Fruit fly (Drosophila melanogaster) whole organism, embryonic: ENCODE data around the gene dpr10.
A peak's percentile ranks its signal among the peaks of the same experiment; 100 is the strongest.

ENCODE experiments used
- Bgb ChIP-seq: fragments of 200-800 bp; sonication (Bioruptor generic); IDR thresholded peaks from 2 replicates; pipeline ENCODE4 v1.3.6; 2022; ENCODE audit warnings: missing biosample characterization, missing genetic modification characterization; ENCODE audit not compliant: partially characterized antibody
- CG10321 ChIP-seq: fragments of 200-800 bp; sonication (Bioruptor generic); IDR thresholded peaks from 2 replicates; pipeline ENCODE4 v1.3.6; 2022; ENCODE audit warnings: missing biosample characterization, missing genetic modification characterization
- CG10959 ChIP-seq: fragments of 200-800 bp; sonication (Bioruptor generic); IDR thresholded peaks from 2 replicates; pipeline ENCODE4 v1.3.6; 2022; ENCODE audit warnings: missing biosample characterization, missing genetic modification characterization
- CG11085 ChIP-seq: fragments of 200-800 bp; sonication (Bioruptor generic); IDR thresholded peaks from 2 replicates; pipeline ENCODE4 v1.3.6; 2022; ENCODE audit warnings: missing biosample characterization, missing genetic modification characterization
- CG11504 ChIP-seq: fragments of 200-800 bp; sonication (Bioruptor generic); optimal IDR thresholded peaks from 3 replicates; lab custom pipeline; 2019; ENCODE audit warnings: missing biosample characterization, mild to moderate bottlenecking, missing genetic modification characterization, moderate library complexity
- CG12071 ChIP-seq: fragments of 200-800 bp; sonication (Bioruptor generic); optimal IDR thresholded peaks from 3 replicates; lab custom pipeline; 2018; ENCODE audit warnings: missing biosample characterization, mild to moderate bottlenecking, missing genetic modification characterization
- CG13624 ChIP-seq: fragments of 200-800 bp; sonication (Bioruptor generic); optimal IDR thresholded peaks from 2 replicates; lab custom pipeline; 2016; ENCODE audit warnings: missing biosample characterization, missing genetic modification characterization
- CG31441 ChIP-seq: fragments of 200-800 bp; sonication (Bioruptor generic); IDR thresholded peaks from 2 replicates; pipeline ENCODE4 v1.3.6; 2022; ENCODE audit warnings: missing biosample characterization, missing genetic modification characterization
- CG32772 ChIP-seq: fragments of 200-800 bp; sonication (Bioruptor generic); IDR thresholded peaks from 2 replicates; pipeline ENCODE4 v1.3.6; 2022; ENCODE audit warnings: missing biosample characterization, missing genetic modification characterization
- CG33213 ChIP-seq: fragments of 200-800 bp; sonication (Bioruptor generic); optimal IDR thresholded peaks from 3 replicates; lab custom pipeline; 2016; ENCODE audit warnings: missing biosample characterization, missing genetic modification characterization
- CG3407 ChIP-seq: fragments of 200-800 bp; sonication (Bioruptor generic); optimal IDR thresholded peaks from 2 replicates; lab custom pipeline; 2018; ENCODE audit warnings: missing biosample characterization, mild to moderate bottlenecking, missing genetic modification characterization
- CG6689 ChIP-seq: fragments of 200-800 bp; sonication (Bioruptor generic); IDR thresholded peaks from 2 replicates; pipeline ENCODE4 v1.3.6; 2022; ENCODE audit warnings: missing biosample characterization, missing genetic modification characterization
- CG6765 ChIP-seq: fragments of 200-800 bp; sonication (Bioruptor generic); optimal IDR thresholded peaks from 3 replicates; lab custom pipeline; 2017; ENCODE audit warnings: missing biosample characterization, mild to moderate bottlenecking, missing genetic modification characterization
- CG7786 ChIP-seq: fragments of 200-800 bp; sonication (Bioruptor generic); optimal IDR thresholded peaks from 2 replicates; lab custom pipeline; 2016; ENCODE audit warnings: missing biosample characterization, missing genetic modification characterization
- CG7987 ChIP-seq: fragments of 200-800 bp; sonication (Bioruptor generic); optimal IDR thresholded peaks from 2 replicates; lab custom pipeline; 2018; ENCODE audit warnings: missing biosample characterization, mild to moderate bottlenecking, missing genetic modification characterization, moderate library complexity
- Ets65A ChIP-seq: fragments of 200-800 bp; sonication (Bioruptor generic); peaks from one replicate; lab custom pipeline; 2016; ENCODE audit warnings: missing biosample characterization, missing genetic modification characterization
- Hey ChIP-seq: fragments of 200-800 bp; sonication (Bioruptor generic); optimal IDR thresholded peaks from 3 replicates; lab custom pipeline; 2018; ENCODE audit warnings: missing biosample characterization, mild to moderate bottlenecking, missing genetic modification characterization
- Hmx ChIP-seq: fragments of 200-800 bp; sonication (Bioruptor generic); optimal IDR thresholded peaks from 2 replicates; lab custom pipeline; 2016; ENCODE audit warnings: missing biosample characterization, missing genetic modification characterization
- Nf-YB ChIP-seq: fragments of 200-800 bp; sonication (Bioruptor generic); optimal IDR thresholded peaks from 3 replicates; lab custom pipeline; 2019; ENCODE audit warnings: missing biosample characterization, mild to moderate bottlenecking, missing genetic modification characterization, moderate library complexity
- Nf-YC ChIP-seq: fragments of 200-800 bp; optimal IDR thresholded peaks from 3 replicates; lab custom pipeline; 2019; ENCODE audit warnings: missing biosample characterization, mild to moderate bottlenecking, missing genetic modification characterization, moderate library complexity
- Stat92E ChIP-seq, 3 experiments: fragments of >200 bp in 2 of 3; fragments of 200-800 bp in 1 of 3; sonication (Bioruptor generic) in 1 of 3; optimal IDR thresholded peaks; 2 replicates each; lab custom pipeline; 2017 to 2019; ENCODE audit warnings: missing biosample characterization in 3 of 3, missing genetic modification characterization in 3 of 3, mild to moderate bottlenecking in 1 of 3, moderate library complexity in 1 of 3
- Trl ChIP-seq, 3 experiments: fragments of >200 bp in 2 of 3; fragments of 200-800 bp in 1 of 3; sonication (Bioruptor generic) in 1 of 3; optimal IDR thresholded peaks; 2 replicates in 1 of 3; 3 replicates in 2 of 3; lab custom pipeline; 2016 to 2017; ENCODE audit warnings: missing biosample characterization in 1 of 3, missing genetic modification characterization in 1 of 3
- chinmo ChIP-seq: fragments of 200-800 bp; sonication (Bioruptor generic); IDR thresholded peaks from 4 replicates; pipeline ENCODE4 v1.3.6; 2022; ENCODE audit warnings: missing biosample characterization, missing genetic modification characterization; ENCODE audit not compliant: partially characterized antibody
- crol ChIP-seq: fragments of 200-800 bp; sonication (Bioruptor generic); IDR thresholded peaks from 2 replicates; pipeline ENCODE4 v1.3.6; 2022; ENCODE audit warnings: missing biosample characterization, missing genetic modification characterization
- ewg ChIP-seq: fragments of 200-800 bp; sonication (Bioruptor generic); optimal IDR thresholded peaks from 3 replicates; lab custom pipeline; 2017; ENCODE audit warnings: mild to moderate bottlenecking, missing biosample characterization, missing genetic modification reagents, missing genetic modification characterization
- fru ChIP-seq: fragments of >200 bp; optimal IDR thresholded peaks from 2 replicates; lab custom pipeline; 2017
- gsb-n ChIP-seq: fragments of 200-800 bp; sonication (Bioruptor generic); optimal IDR thresholded peaks from 3 replicates; lab custom pipeline; 2018; ENCODE audit warnings: missing biosample characterization, mild to moderate bottlenecking, missing genetic modification characterization
- lov ChIP-seq, 2 experiments: fragments of 200-800 bp in 1 of 2; fragments of >200 bp in 1 of 2; sonication (Bioruptor generic) in 1 of 2; IDR thresholded peaks in 1 of 2; optimal IDR thresholded peaks in 1 of 2; 2 replicates in 1 of 2; 3 replicates in 1 of 2; pipeline versions ENCODE4 v1.3.6 to Lab custom; 2017 to 2022; ENCODE audit warnings: missing biosample characterization in 1 of 2, missing genetic modification characterization in 1 of 2
- nom ChIP-seq: fragments of 200-800 bp; sonication (Bioruptor generic); optimal IDR thresholded peaks from 2 replicates; lab custom pipeline; 2017; ENCODE audit warnings: missing biosample characterization, missing genetic modification characterization, mild to moderate bottlenecking, moderate library complexity, missing genetic modification reagents
- org-1 ChIP-seq: fragments of 200-800 bp; sonication (Bioruptor generic); optimal IDR thresholded peaks from 2 replicates; lab custom pipeline; 2017; ENCODE audit warnings: missing biosample characterization, missing genetic modification characterization
- phol ChIP-seq: fragments of 200-800 bp; sonication (Bioruptor generic); optimal IDR thresholded peaks from 3 replicates; lab custom pipeline; 2018; ENCODE audit warnings: missing biosample characterization, mild to moderate bottlenecking, missing genetic modification characterization, moderate library complexity
- pzg ChIP-seq: fragments of 200-800 bp; sonication (Bioruptor generic); optimal IDR thresholded peaks from 3 replicates; lab custom pipeline; 2018; ENCODE audit warnings: missing biosample characterization, mild to moderate bottlenecking, missing genetic modification characterization, moderate library complexity
- row ChIP-seq: fragments of 200-800 bp; sonication (Bioruptor generic); IDR thresholded peaks from 3 replicates; pipeline ENCODE4 v1.3.6; 2022; ENCODE audit warnings: missing biosample characterization, missing genetic modification characterization
- sd ChIP-seq: fragments of 200-800 bp; sonication (Bioruptor generic); optimal IDR thresholded peaks from 3 replicates; lab custom pipeline; 2018; ENCODE audit warnings: missing biosample characterization, mild to moderate bottlenecking, missing genetic modification characterization, moderate library complexity
- sna ChIP-seq: fragments of 200-800 bp; sonication (Bioruptor generic); IDR thresholded peaks from 2 replicates; pipeline ENCODE4 v1.3.6; 2022; ENCODE audit warnings: missing biosample characterization, missing genetic modification characterization; ENCODE audit not compliant: partially characterized antibody
- sqz ChIP-seq: fragments of 200-800 bp; sonication (Bioruptor generic); optimal IDR thresholded peaks from 3 replicates; lab custom pipeline; 2018; ENCODE audit warnings: missing biosample characterization, mild to moderate bottlenecking, missing genetic modification characterization
- unc-4 ChIP-seq: fragments of 200-800 bp; sonication (Bioruptor generic); IDR thresholded peaks from 2 replicates; pipeline ENCODE4 v1.3.6; 2022; ENCODE audit warnings: missing biosample characterization, missing genetic modification characterization; ENCODE audit not compliant: partially characterized antibody
- vvl ChIP-seq: fragments of 200-800 bp; sonication (Bioruptor generic); IDR thresholded peaks from 2 replicates; pipeline ENCODE4 v1.3.6; 2022; ENCODE audit warnings: missing biosample characterization, missing genetic modification characterization
- z ChIP-seq: fragments of 200-800 bp; sonication (Bioruptor generic); IDR thresholded peaks from 3 replicates; pipeline ENCODE4 v1.3.6; 2022; ENCODE audit warnings: missing biosample characterization, missing genetic modification characterization
- zfh2 ChIP-seq: fragments of 200-800 bp; sonication (Bioruptor generic); optimal IDR thresholded peaks from 2 replicates; lab custom pipeline; 2016; ENCODE audit warnings: missing biosample characterization, missing genetic modification characterization

dpr10 gene

dm6 chr3L:10226055-10226454 lies 40.1 kb upstream of the dpr10 start (continued):
- TF ChIP-seq CG3407 (GFP tag; lab: Kevin White, UChicago) (no peak), zfh2 (GFP tag; lab: Kevin White, UChicago) (no peak), CG13624 (GFP tag; lab: Kevin White, UChicago) (peak; percentile 76), CG33213 (GFP tag; lab: Kevin White, UChicago) (no peak), Ets65A (GFP tag; lab: Kevin White, UChicago) (peak; percentile 94), sna (GFP tag; lab: Robert Waterston, UW) (no peak), CG7987 (GFP tag; lab: Kevin White, UChicago) (no peak), Trl (optimal IDR thresholded peaks at IDR 0.05; lab: Kevin White, UChicago) (no peak), Trl (GFP tag; optimal IDR thresholded peaks at IDR 0.05; lab: Kevin White, UChicago) (no peak), CG10321 (GFP tag; lab: Robert Waterston, UW) (peak; percentile 44; the same call in 1 of the 2 replicates), lov (optimal IDR thresholded peaks at IDR 0.05; lab: Kevin White, UChicago) (no peak), lov (GFP tag; IDR thresholded peaks at IDR 0.05; lab: Robert Waterston, UW) (no peak), CG6765 (no peak), sqz (GFP tag; lab: Kevin White, UChicago) (peak; percentile 100), CG6689 (no peak), z (GFP tag; lab: Robert Waterston, UW) (peak; percentile 65), Hey (tag; lab: Kevin White, UChicago) (no peak), pzg (no peak), gsb-n (peak; percentile 34), CG11504 (tag; lab: Kevin White, UChicago) (no peak), chinmo (GFP tag; lab: Robert Waterston, UW) (0 out of 4 replicates have a peak, but pooled peaks have one; percentile 11), nom (GFP tag; lab: Kevin White, UChicago) (peak; percentile 1), Nf-YB (GFP tag; lab: Kevin White, UChicago) (peak; percentile 79), phol (peak; percentile 50), vvl (0 out of 2 replicates have a peak, but pooled peaks have one; percentile 45), org-1 (GFP tag; lab: Kevin White, UChicago) (no peak), Hmx (GFP tag; lab: Kevin White, UChicago) (no peak), ewg (GFP tag; lab: Kevin White, UChicago) (peak; percentile 79), unc-4 (GFP tag; lab: Robert Waterston, UW) (no peak), crol (GFP tag; lab: Robert Waterston, UW) (peak; percentile 43; the same call in 1 of the 2 replicates), row (GFP tag; lab: Robert Waterston, UW) (no peak), CG31441 (GFP tag; lab: Robert Waterston, UW) (no peak), fru (lab: Kevin White, UChicago) (no peak), Nf-YC (tag; lab: Kevin White, UChicago) (peak; percentile 79), CG32772 (GFP tag; lab: Robert Waterston, UW) (peak; percentile 70), CG11085 (GFP tag; lab: Robert Waterston, UW) (0 out of 2 replicates have a peak, but pooled peaks have one; percentile 14), sd (tag; lab: Kevin White, UChicago) (peak; percentile 31), CG10959 (GFP tag; lab: Robert Waterston, UW) (no peak), CG7786 (GFP tag; lab: Kevin White, UChicago) (no peak), Stat92E (GFP tag; optimal IDR thresholded peaks at IDR 0.05; lab: Kevin White, UChicago) (no peak), CG12071 (GFP tag; lab: Kevin White, UChicago) (peak; percentile 7), Bgb (GFP tag; lab: Robert Waterston, UW) (peak; percentile 18; the same call in 1 of the 2 replicates)
